Fruit fly (Drosophila melanogaster) whole organism, embryonic: Measurements from ENCODE around the gene Phyhd1.

Source experiments
- ATbp ChIP-seq: fragments of 200-800 bp; sonication (Bioruptor generic); optimal IDR thresholded peaks from 2 replicates; lab custom pipeline; 2017; ENCODE audit warnings: missing biosample characterization, mild to moderate bottlenecking, missing genetic modification characterization, missing genetic modification reagents
- Abd-B ChIP-seq: fragments of 200-800 bp; sonication (Bioruptor generic); optimal IDR thresholded peaks from 2 replicates; lab custom pipeline; 2018; ENCODE audit warnings: missing biosample characterization, mild to moderate bottlenecking, missing genetic modification characterization, moderate library complexity
- CG1024 ChIP-seq: fragments of 200-800 bp; sonication (Bioruptor generic); IDR thresholded peaks from 2 replicates; pipeline ENCODE4 v1.3.6; 2022; ENCODE audit warnings: missing biosample characterization, missing genetic modification characterization
- CG10267 ChIP-seq: fragments of 200-800 bp; sonication (Bioruptor generic); optimal IDR thresholded peaks from 2 replicates; lab custom pipeline; 2018; ENCODE audit warnings: missing biosample characterization, mild to moderate bottlenecking, missing genetic modification characterization, moderate library complexity
- CG10321 ChIP-seq: fragments of 200-800 bp; sonication (Bioruptor generic); IDR thresholded peaks from 2 replicates; pipeline ENCODE4 v1.3.6; 2022; ENCODE audit warnings: missing biosample characterization, missing genetic modification characterization
- CG10959 ChIP-seq: fragments of 200-800 bp; sonication (Bioruptor generic); IDR thresholded peaks from 2 replicates; pipeline ENCODE4 v1.3.6; 2022; ENCODE audit warnings: missing biosample characterization, missing genetic modification characterization
- CG12236 ChIP-seq: fragments of 200-800 bp; sonication (Bioruptor generic); optimal IDR thresholded peaks from 2 replicates; lab custom pipeline; 2016; ENCODE audit warnings: missing biosample characterization, missing genetic modification characterization
- CG12659 ChIP-seq: fragments of 200-800 bp; sonication (Bioruptor generic); optimal IDR thresholded peaks from 3 replicates; lab custom pipeline; 2017; ENCODE audit warnings: mild to moderate bottlenecking, missing biosample characterization, missing genetic modification reagents, missing genetic modification characterization
- CG14965 ChIP-seq: fragments of 200-800 bp; sonication (Bioruptor generic); optimal IDR thresholded peaks from 2 replicates; lab custom pipeline; 2016; ENCODE audit warnings: missing biosample characterization, missing genetic modification characterization, borderline replicate concordance
- CG15696 ChIP-seq: fragments of 200-800 bp; sonication (Bioruptor generic); optimal IDR thresholded peaks from 2 replicates; lab custom pipeline; 2019; ENCODE audit warnings: missing biosample characterization, mild to moderate bottlenecking, missing genetic modification characterization, moderate library complexity
- CG16863 ChIP-seq: fragments of 200-800 bp; sonication (Bioruptor generic); optimal IDR thresholded peaks from 3 replicates; lab custom pipeline; 2016; ENCODE audit warnings: missing biosample characterization, missing genetic modification characterization
- CG17186 ChIP-seq: fragments of 200-800 bp; sonication (Bioruptor generic); optimal IDR thresholded peaks from 3 replicates; lab custom pipeline; 2017; ENCODE audit warnings: missing biosample characterization, missing genetic modification reagents, missing genetic modification characterization
- CG18262 ChIP-seq: fragments of 200-800 bp; optimal IDR thresholded peaks from 3 replicates; lab custom pipeline; 2019; ENCODE audit warnings: missing biosample characterization, mild to moderate bottlenecking, missing genetic modification characterization, moderate library complexity
- CG18476 ChIP-seq: fragments of 200-800 bp; sonication (Bioruptor generic); optimal IDR thresholded peaks from 2 replicates; lab custom pipeline; 2016; ENCODE audit warnings: missing biosample characterization, mild to moderate bottlenecking, missing genetic modification characterization
- CG18619 ChIP-seq: fragments of 200-800 bp; sonication (Bioruptor generic); optimal IDR thresholded peaks from 3 replicates; lab custom pipeline; 2017; ENCODE audit warnings: missing biosample characterization, mild to moderate bottlenecking, missing genetic modification characterization
- CG2120 ChIP-seq: fragments of 200-800 bp; sonication (Bioruptor generic); optimal IDR thresholded peaks from 3 replicates; lab custom pipeline; 2016; ENCODE audit warnings: missing biosample characterization, missing genetic modification characterization
- CG2199 ChIP-seq: fragments of 200-800 bp; sonication (Bioruptor generic); IDR thresholded peaks from 3 replicates; pipeline ENCODE4 v1.3.6; 2022; ENCODE audit warnings: missing biosample characterization, missing genetic modification characterization
- CG34422 ChIP-seq: fragments of 200-800 bp; sonication (Bioruptor generic); IDR thresholded peaks from 3 replicates; pipeline ENCODE4 v1.3.6; 2022; ENCODE audit warnings: missing biosample characterization, missing genetic modification characterization
- CG3726 ChIP-seq: fragments of 200-800 bp; sonication (Bioruptor generic); IDR thresholded peaks from 3 replicates; pipeline ENCODE4, ENCODE4 v1.3.6; 2022; ENCODE audit warnings: missing biosample characterization, missing genetic modification characterization
- CG3838 ChIP-seq: fragments of 200-800 bp; sonication (Bioruptor generic); optimal IDR thresholded peaks from 3 replicates; lab custom pipeline; 2016; ENCODE audit warnings: missing biosample characterization, missing genetic modification characterization
- CG4328 ChIP-seq: fragments of 200-800 bp; sonication (Bioruptor generic); optimal IDR thresholded peaks from 3 replicates; lab custom pipeline; 2017; ENCODE audit warnings: missing biosample characterization, missing genetic modification reagents, missing genetic modification characterization
- CG4360 ChIP-seq: fragments of 200-800 bp; sonication (Bioruptor generic); IDR thresholded peaks from 2 replicates; pipeline ENCODE4 v1.3.6; 2022; ENCODE audit warnings: missing biosample characterization, missing genetic modification characterization
- CG43689 ChIP-seq: fragments of 200-800 bp; sonication (Bioruptor generic); IDR thresholded peaks from 2 replicates; pipeline ENCODE4 v1.3.6; 2022; ENCODE audit warnings: missing biosample characterization, missing genetic modification characterization
- CG8944 ChIP-seq: fragments of 200-800 bp; sonication (Bioruptor generic); optimal IDR thresholded peaks from 3 replicates; lab custom pipeline; 2016; ENCODE audit warnings: missing biosample characterization, missing genetic modification characterization
- Fer1 ChIP-seq: fragments of 200-800 bp; sonication (Bioruptor generic); optimal IDR thresholded peaks from 2 replicates; lab custom pipeline; 2017; ENCODE audit warnings: missing biosample characterization, mild to moderate bottlenecking, missing genetic modification characterization
- Hr39 ChIP-seq: fragments of >200 bp; optimal IDR thresholded peaks from 2 replicates; lab custom pipeline; 2017
- NC2α ChIP-seq: fragments of 200-800 bp; sonication (Bioruptor generic); optimal IDR thresholded peaks from 2 replicates; lab custom pipeline; 2016; ENCODE audit warnings: missing biosample characterization, missing genetic modification characterization
- Poxn ChIP-seq: fragments of 200-800 bp; sonication (Bioruptor generic); IDR thresholded peaks from 2 replicates; pipeline ENCODE4 v1.3.6; 2022; ENCODE audit warnings: missing biosample characterization, missing genetic modification characterization
- Rfx ChIP-seq: fragments of 200-800 bp; sonication (Bioruptor generic); IDR thresholded peaks from 2 replicates; pipeline ENCODE4 v1.3.6; 2022; ENCODE audit warnings: missing biosample characterization, missing genetic modification characterization
- Vsx1 ChIP-seq: fragments of 200-800 bp; sonication (Bioruptor generic); optimal IDR thresholded peaks from 2 replicates; lab custom pipeline; 2017; ENCODE audit warnings: missing biosample characterization, mild to moderate bottlenecking, missing genetic modification characterization, missing genetic modification reagents
- ase ChIP-seq: fragments of 200-800 bp; sonication (Bioruptor generic); IDR thresholded peaks from 3 replicates; pipeline ENCODE4 v1.3.6; 2022; ENCODE audit warnings: missing biosample characterization, missing genetic modification characterization
- bigmax ChIP-seq: fragments of 200-800 bp; sonication (Bioruptor generic); optimal IDR thresholded peaks from 2 replicates; lab custom pipeline; 2018; ENCODE audit warnings: missing biosample characterization, mild to moderate bottlenecking, missing genetic modification characterization
- bowl ChIP-seq: fragments of 200-800 bp; sonication (Bioruptor generic); IDR thresholded peaks from 2 replicates; pipeline ENCODE4 v1.3.6; 2022; ENCODE audit warnings: missing biosample characterization, missing genetic modification characterization
- cg ChIP-seq: fragments of 200-800 bp; sonication (Bioruptor generic); optimal IDR thresholded peaks from 3 replicates; lab custom pipeline; 2019; ENCODE audit warnings: missing biosample characterization, mild to moderate bottlenecking, missing genetic modification characterization, moderate library complexity
- dm ChIP-seq: fragments of 200-800 bp; sonication (Bioruptor generic); optimal IDR thresholded peaks from 3 replicates; lab custom pipeline; 2016; ENCODE audit warnings: missing biosample characterization, missing genetic modification characterization
- dmrt99B ChIP-seq: fragments of 200-800 bp; sonication (Bioruptor generic); optimal IDR thresholded peaks from 2 replicates; lab custom pipeline; 2018; ENCODE audit warnings: missing biosample characterization, mild to moderate bottlenecking, missing genetic modification characterization, moderate library complexity
- fd64A ChIP-seq: fragments of 200-800 bp; sonication (Bioruptor generic); optimal IDR thresholded peaks from 3 replicates; lab custom pipeline; 2018; ENCODE audit warnings: missing biosample characterization, mild to moderate bottlenecking, missing genetic modification characterization
- hth ChIP-seq: fragments of >200 bp; optimal IDR thresholded peaks from 2 replicates; lab custom pipeline; 2017; ENCODE audit warnings: inconsistent platforms
- jing ChIP-seq: fragments of 200-800 bp; sonication (Bioruptor generic); optimal IDR thresholded peaks from 2 replicates; lab custom pipeline; 2018; ENCODE audit warnings: missing biosample characterization, mild to moderate bottlenecking, missing genetic modification characterization
- jumu ChIP-seq: fragments of 200-800 bp; sonication (Bioruptor generic); optimal IDR thresholded peaks from 3 replicates; lab custom pipeline; 2016; ENCODE audit warnings: missing biosample characterization, missing genetic modification characterization
- klu ChIP-seq: fragments of 200-800 bp; sonication (Bioruptor generic); IDR thresholded peaks from 2 replicates; pipeline ENCODE4 v1.3.6; 2022; ENCODE audit warnings: missing biosample characterization, missing genetic modification characterization
- lilli ChIP-seq: fragments of 200-800 bp; sonication (Bioruptor generic); optimal IDR thresholded peaks from 3 replicates; lab custom pipeline; 2016; ENCODE audit warnings: missing biosample characterization, missing genetic modification characterization
- lmd ChIP-seq: fragments of 200-800 bp; sonication (Bioruptor generic); IDR thresholded peaks from 2 replicates; pipeline ENCODE4 v1.3.6; 2022; ENCODE audit warnings: missing biosample characterization, missing genetic modification characterization
- luna ChIP-seq: fragments of 200-800 bp; sonication (Bioruptor generic); optimal IDR thresholded peaks from 2 replicates; lab custom pipeline; 2016; ENCODE audit warnings: missing biosample characterization, missing genetic modification characterization
- maf-S ChIP-seq: fragments of 200-800 bp; sonication (Bioruptor generic); optimal IDR thresholded peaks from 2 replicates; lab custom pipeline; 2016; ENCODE audit warnings: missing biosample characterization, missing genetic modification characterization
- nerfin-1 ChIP-seq: fragments of 200-800 bp; sonication (Bioruptor generic); optimal IDR thresholded peaks from 3 replicates; lab custom pipeline; 2019; ENCODE audit warnings: missing biosample characterization, mild to moderate bottlenecking, missing genetic modification characterization, moderate library complexity
- pb ChIP-seq: fragments of 200-800 bp; sonication (Bioruptor generic); optimal IDR thresholded peaks from 3 replicates; lab custom pipeline; 2016; ENCODE audit warnings: missing biosample characterization, missing genetic modification characterization
- sens-2 ChIP-seq: fragments of 200-800 bp; sonication (Bioruptor generic); IDR thresholded peaks from 2 replicates; pipeline ENCODE4 v1.3.6; 2022; ENCODE audit warnings: missing biosample characterization, missing genetic modification characterization
- sna ChIP-seq: fragments of 200-800 bp; sonication (Bioruptor generic); IDR thresholded peaks from 2 replicates; pipeline ENCODE4 v1.3.6; 2022; ENCODE audit warnings: missing biosample characterization, missing genetic modification characterization; ENCODE audit not compliant: partially characterized antibody
- tio ChIP-seq: fragments of 200-800 bp; sonication (Bioruptor generic); optimal IDR thresholded peaks from 2 replicates; lab custom pipeline; 2017; ENCODE audit warnings: missing biosample characterization, missing genetic modification characterization, inconsistent platforms
- tup ChIP-seq: fragments of 200-800 bp; sonication (Bioruptor generic); optimal IDR thresholded peaks from 2 replicates; lab custom pipeline; 2016; ENCODE audit warnings: missing biosample characterization, mild to moderate bottlenecking, missing genetic modification characterization, moderate library complexity
- zen ChIP-seq: fragments of 200-800 bp; sonication (Bioruptor generic); optimal IDR thresholded peaks from 3 replicates; lab custom pipeline; 2018; ENCODE audit warnings: missing biosample characterization, mild to moderate bottlenecking, missing genetic modification characterization, moderate library complexity

Gene Phyhd1

dm6 chr3R:10636028-10636427 is 44.7 kb downstream of the Phyhd1 start (continued):
- TF ChIP-seq sna (no peak), luna (GFP tag; lab: Kevin White, UChicago) (no peak), CG8944 (GFP tag; lab: Kevin White, UChicago) (no peak), CG10321 (no peak), CG14965 (no peak), CG2199 (GFP tag; lab: Robert Waterston, UW) (0 out of 3 replicates have a peak, but pooled peaks have one; percentile 30), CG4360 (no peak), dm (no peak), Fer1 (no peak), pb (GFP tag; lab: Kevin White, UChicago) (no peak), CG18476 (GFP tag; lab: Kevin White, UChicago) (peak; percentile 9), CG4328 (no peak), bigmax (GFP tag; lab: Kevin White, UChicago) (no peak), sens-2 (GFP tag; lab: Robert Waterston, UW) (no peak), dmrt99B (peak; percentile 62), jing (no peak), CG43689 (GFP tag; lab: Robert Waterston, UW) (no peak), CG15696 (peak; percentile 31), klu (GFP tag; lab: Robert Waterston, UW) (no peak), CG3726 (GFP tag; lab: Robert Waterston, UW) (no peak), CG17186 (GFP tag; lab: Kevin White, UChicago) (no peak), Vsx1 (GFP tag; lab: Kevin White, UChicago) (no peak), ATbp (peak; percentile 51), Rfx (GFP tag; lab: Robert Waterston, UW) (no peak), Hr39 (lab: Kevin White, UChicago) (no peak), Abd-B (GFP tag; lab: Kevin White, UChicago) (no peak), tio (no peak), bowl (GFP tag; lab: Robert Waterston, UW) (no peak), CG12659 (GFP tag; lab: Kevin White, UChicago) (no peak), CG34422 (GFP tag; lab: Robert Waterston, UW) (peak; percentile 13; the same call in 1 of the 3 replicates), CG10959 (GFP tag; lab: Robert Waterston, UW) (peak; percentile 25; the same call in 1 of the 2 replicates), hth (lab: Kevin White, UChicago) (no peak), cg (GFP tag; lab: Kevin White, UChicago) (no peak), CG18619 (no peak), CG1024 (GFP tag; lab: Robert Waterston, UW) (peak; percentile 25; the same call in 1 of the 2 replicates), maf-S (GFP tag; lab: Kevin White, UChicago) (no peak), ase (GFP tag; lab: Robert Waterston, UW) (0 out of 3 replicates have a peak, but pooled peaks have one; percentile 20), CG18262 (tag; lab: Kevin White, UChicago) (peak; percentile 78), Poxn (GFP tag; lab: Robert Waterston, UW) (no peak), fd64A (GFP tag; lab: Kevin White, UChicago) (peak; percentile 11), CG3838 (GFP tag; lab: Kevin White, UChicago) (no peak), CG12236 (GFP tag; lab: Kevin White, UChicago) (no peak), lmd (GFP tag; lab: Robert Waterston, UW) (peak; percentile 39), tup (GFP tag; lab: Kevin White, UChicago) (no peak), nerfin-1 (peak; percentile 1), lilli (no peak), zen (peak; percentile 29), NC2α (GFP tag; lab: Kevin White, UChicago) (no peak), CG2120 (GFP tag; lab: Kevin White, UChicago) (no peak), CG10267 (tag; lab: Kevin White, UChicago) (peak; percentile 61), jumu (GFP tag; lab: Kevin White, UChicago) (no peak), CG16863 (peak; percentile 4)
